Worm (Caenorhabditis elegans) whole organism, late embryonic: Measurements from ENCODE around the gene mrpl-41.

ENCODE experiments used
- ceh-14 ChIP-seq: sonication (generic microtip); optimal IDR thresholded peaks from 2 replicates; lab custom pipeline; 2016; ENCODE audit warnings: missing genotype, missing genetic modification characterization, missing compliant biosample characterization
- ceh-2 ChIP-seq: sonication (generic microtip); optimal IDR thresholded peaks from 2 replicates; lab custom pipeline; 2016; ENCODE audit warnings: missing genotype, missing genetic modification characterization, missing compliant biosample characterization
- fkh-10 ChIP-seq: fragments of 150-350 bp; optimal IDR thresholded peaks from 2 replicates; lab custom pipeline; 2014; ENCODE audit warnings: missing biosample characterization, missing genetic modification reagents, missing genetic modification characterization
- pha-4 ChIP-seq: fragments of 150-350 bp; optimal IDR thresholded peaks from 2 replicates; lab custom pipeline; 2018; ENCODE audit warnings: missing biosample characterization, missing genetic modification reagents, missing genetic modification characterization
- pqm-1 ChIP-seq: sonication (generic microtip); optimal IDR thresholded peaks from 2 replicates; lab custom pipeline; 2016; ENCODE audit warnings: missing genetic modification characterization, missing compliant biosample characterization
- syd-9 ChIP-seq: sonication (generic microtip); optimal IDR thresholded peaks from 2 replicates; lab custom pipeline; 2016; ENCODE audit warnings: mild to moderate bottlenecking, missing genetic modification characterization, moderate library complexity, missing compliant biosample characterization
- unc-86 ChIP-seq: sonication (generic microtip); optimal IDR thresholded peaks from 2 replicates; lab custom pipeline; 2016; ENCODE audit warnings: missing genetic modification characterization, missing compliant biosample characterization
- ztf-16 ChIP-seq: sonication (generic microtip); optimal IDR thresholded peaks from 2 replicates; lab custom pipeline; 2017; ENCODE audit warnings: missing genetic modification characterization, missing compliant biosample characterization

DNA sequence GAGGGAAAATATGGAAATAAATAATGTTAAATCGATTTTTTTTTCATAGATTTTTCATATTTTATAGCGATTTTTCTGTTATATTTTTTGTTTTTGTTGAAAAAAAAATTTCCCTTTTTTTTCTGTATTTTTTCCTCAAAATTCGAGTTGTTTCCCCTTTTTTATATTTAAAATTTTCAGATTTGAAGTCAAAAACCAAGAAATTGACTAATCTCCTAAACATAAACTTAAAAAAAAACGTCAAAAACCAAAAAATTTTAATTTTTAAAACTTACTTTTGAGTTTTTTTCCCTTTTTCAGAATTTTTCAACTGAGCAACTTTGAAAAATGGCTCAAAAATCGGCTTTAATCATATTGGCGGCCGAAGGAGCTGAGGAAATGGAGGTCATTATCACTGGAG is 1.5 kb downstream of the mrpl-41 start, which contains the start of gene djr-1.1:
- TF ChIP-seq syd-9 (tag; lab: Kevin White, UChicago), result no peak
- no peak for TF ChIP-seq unc-86
- TF ChIP-seq ceh-2 (tag; lab: Kevin White, UChicago), result no peak
- no peak for TF ChIP-seq ztf-16
- no peak for TF ChIP-seq pha-4 (tag; lab: Kevin White, UChicago)
- no peak for TF ChIP-seq fkh-10 (GFP tag; lab: Kevin White, UChicago)
- no peak for TF ChIP-seq ceh-14 (tag; lab: Kevin White, UChicago)
- no peak for TF ChIP-seq pqm-1 (tag; lab: Kevin White, UChicago)
